Worm (Caenorhabditis elegans): ENCODE data around the gene T16G12.13.
A peak's percentile ranks its signal among the peaks of the same experiment; 100 is the strongest.

The T16G12.13 gene

ce11 chrIII:10056033-10056432, 4.6 kb upstream of the T16G12.13 start, which contains the start of gene T16G12.10:
Gene T16G12.10, minus strand, starts transcription at chrIII:10056133.
- TF ChIP-seq tbx-7 (tag; optimal IDR thresholded peaks at IDR 0.05) (no peak), ceh-18 (tag; optimal IDR thresholded peaks at IDR 0.05) (no peak)

DNA sequence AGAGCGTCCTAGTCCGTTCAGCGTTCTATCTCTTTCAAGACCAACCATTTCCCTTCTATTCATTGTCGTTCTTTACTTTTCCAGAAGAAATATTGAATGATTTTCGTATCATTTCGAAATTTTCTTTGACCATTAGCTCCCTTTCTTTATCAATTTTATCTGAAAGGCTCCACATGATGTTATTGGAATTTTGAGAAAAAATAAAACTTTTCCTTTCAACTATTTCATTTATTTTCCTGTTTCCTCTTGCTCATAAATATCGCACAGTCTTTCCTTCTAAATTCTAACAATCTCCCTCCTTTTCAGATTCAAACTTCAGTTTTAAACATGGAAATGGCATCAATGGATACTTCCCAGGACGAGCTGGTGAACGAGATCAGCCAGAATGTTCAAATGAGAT, 3.1 kb upstream of the T16G12.13 start, which contains the start of gene T16G12.4:
T16G12.4 (plus strand) TSS at position 301 of the 400 bp plus-strand sequence.
- TF ChIP-seq ttx-3 (tag; optimal IDR thresholded peaks at IDR 0.05) (no peak), dmd-4 (tag; optimal IDR thresholded peaks at IDR 0.05; ENCODE audit: borderline replicate concordance) (no peak), T23F11.4 (GFP tag; optimal IDR thresholded peaks at IDR 0.05) (no peak), pha-4 (tag; optimal IDR thresholded peaks at IDR 0.05) (no peak), madf-2 (tag; optimal IDR thresholded peaks at IDR 0.05) (no peak), nhr-11 (tag; optimal IDR thresholded peaks at IDR 0.05) (no peak), sox-4 (tag; optimal IDR thresholded peaks at IDR 0.05) (no peak), pha-2 (tag; optimal IDR thresholded peaks at IDR 0.05) (no peak), pros-1 (tag; optimal IDR thresholded peaks at IDR 0.05) (no peak), lin-11 (tag; optimal IDR thresholded peaks at IDR 0.05) (no peak), tbx-7 (tag; optimal IDR thresholded peaks at IDR 0.05) (no peak), pag-3 (tag; optimal IDR thresholded peaks at IDR 0.05; ENCODE audit: borderline replicate concordance) (no peak), unc-3 (GFP tag; conservative IDR thresholded peaks at IDR 0.05) (no peak), unc-3 (tag; optimal IDR thresholded peaks at IDR 0.05) (no peak), nhr-232 (tag; optimal IDR thresholded peaks at IDR 0.05) (no peak), ceh-45 (GFP tag; IDR thresholded peaks at IDR 0.05) (no peak)

DNA sequence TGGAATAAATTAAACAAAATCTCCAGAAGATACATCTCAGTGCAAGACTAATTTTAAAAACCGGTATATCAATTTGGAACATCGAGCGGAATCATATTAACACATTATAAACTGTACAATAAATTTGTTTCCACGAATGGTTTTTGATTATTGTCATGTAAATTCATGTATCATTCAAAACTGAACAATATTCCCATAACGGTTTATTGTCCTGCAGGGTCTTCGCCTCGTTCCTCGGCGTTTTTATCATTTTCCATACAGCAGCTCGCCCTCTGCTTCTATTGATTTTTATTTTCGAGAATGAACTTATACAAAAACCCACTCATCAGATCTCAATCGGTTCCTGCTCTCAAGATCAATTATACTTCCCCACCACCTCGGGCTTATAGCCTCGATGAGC, 1.7 kb upstream of the T16G12.13 start, which contains the start of gene T16G12.8:
T16G12.8 (plus strand) TSS at position 301 of the 400 bp plus-strand sequence.
- TF ChIP-seq fkh-6 (tag; optimal IDR thresholded peaks at IDR 0.05), result no peak
- TF ChIP-seq ztf-16 (tag; optimal IDR thresholded peaks at IDR 0.05), result no peak
- no peak for TF ChIP-seq pag-3 (tag; optimal IDR thresholded peaks at IDR 0.05; ENCODE audit: borderline replicate concordance)
- TF ChIP-seq pat-9 (tag; optimal IDR thresholded peaks at IDR 0.05), result no peak
- no peak for TF ChIP-seq pax-1 (tag; optimal IDR thresholded peaks at IDR 0.05)
- no peak for TF ChIP-seq Y22D7AL.16 (tag; optimal IDR thresholded peaks at IDR 0.05)
- no peak for TF ChIP-seq C38D4.7 (GFP tag; optimal IDR thresholded peaks at IDR 0.05)
- TF ChIP-seq ceh-2 (tag; optimal IDR thresholded peaks at IDR 0.05), result no peak
- TF ChIP-seq ets-4 (tag; optimal IDR thresholded peaks at IDR 0.05), result no peak
- TF ChIP-seq syd-9 (tag; optimal IDR thresholded peaks at IDR 0.05), result no peak
- TF ChIP-seq ceh-14 (tag; optimal IDR thresholded peaks at IDR 0.05), result no peak

DNA sequence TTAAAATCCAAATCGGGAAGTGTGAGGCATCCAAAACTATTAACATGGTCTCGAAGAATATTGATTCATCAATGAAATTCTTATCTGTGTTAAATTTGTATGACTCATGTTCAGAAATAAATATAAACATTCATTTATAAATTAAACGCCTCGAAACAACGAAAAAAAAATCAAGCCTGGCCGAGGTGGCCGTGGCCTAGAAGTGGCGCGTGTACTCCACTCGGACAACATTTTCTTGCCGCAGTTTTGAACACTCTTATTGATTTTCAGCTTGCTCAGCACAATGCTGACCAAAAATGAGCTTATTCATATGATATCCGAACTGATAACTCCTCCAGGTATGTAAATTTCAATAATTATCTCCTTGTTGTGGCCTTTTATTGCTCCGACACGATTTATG, 3.5 kb downstream of the T16G12.13 start, which contains the start of gene ekl-6:
ekl-6 (plus strand) TSS at position 265 of the 400 bp plus-strand sequence.
- TF ChIP-seq ceh-24 (tag; optimal IDR thresholded peaks at IDR 0.05) (no peak), fkh-6 (tag; optimal IDR thresholded peaks at IDR 0.05) (no peak), elt-2 (tag; optimal IDR thresholded peaks at IDR 0.05) (peak; percentile 53), hlh-13 (GFP tag; optimal IDR thresholded peaks at IDR 0.05) (no peak), ceh-30 (tag; optimal IDR thresholded peaks at IDR 0.05) (no peak), rnt-1 (tag; optimal IDR thresholded peaks at IDR 0.05) (peak; percentile 15), T23F11.4 (GFP tag; optimal IDR thresholded peaks at IDR 0.05) (no peak), ets-4 (tag; optimal IDR thresholded peaks at IDR 0.05) (peak; percentile 74), ref-2 (tag; optimal IDR thresholded peaks at IDR 0.05) (peak; percentile 76), ceh-34 (tag; optimal IDR thresholded peaks at IDR 0.05) (no peak), ceh-31 (tag; optimal IDR thresholded peaks at IDR 0.05) (peak; percentile 85), ceh-18 (tag; optimal IDR thresholded peaks at IDR 0.05) (no peak), C08G9.2 (tag; optimal IDR thresholded peaks at IDR 0.05) (peak; percentile 84), mec-3 (tag; optimal IDR thresholded peaks at IDR 0.05; ENCODE audit: borderline replicate concordance) (peak; percentile 35), pha-2 (tag; optimal IDR thresholded peaks at IDR 0.05) (no peak), lim-6 (tag; optimal IDR thresholded peaks at IDR 0.05) (no peak), pag-3 (tag; optimal IDR thresholded peaks at IDR 0.05; ENCODE audit: borderline replicate concordance) (no peak), Y22D7AL.16 (tag; optimal IDR thresholded peaks at IDR 0.05) (no peak), fax-1 (tag; optimal IDR thresholded peaks at IDR 0.05) (peak; percentile 11), F13H6.1 (tag; optimal IDR thresholded peaks at IDR 0.05) (peak; percentile 40), elt-4 (tag; optimal IDR thresholded peaks at IDR 0.05) (no peak), unc-86 (tag; optimal IDR thresholded peaks at IDR 0.05) (peak; percentile 14), unc-55 (GFP tag; optimal IDR thresholded peaks at IDR 0.05) (no peak), ceh-14 (tag; optimal IDR thresholded peaks at IDR 0.05) (peak; percentile 21), tbx-7 (tag; optimal IDR thresholded peaks at IDR 0.05) (peak; percentile 83), pqm-1 (tag; optimal IDR thresholded peaks at IDR 0.05) (no peak), ttx-3 (tag; optimal IDR thresholded peaks at IDR 0.05) (no peak), sdc-2 (tag; optimal IDR thresholded peaks at IDR 0.05) (peak; percentile 16), zip-5 (tag; optimal IDR thresholded peaks at IDR 0.05) (peak; percentile 79), ceh-48 (tag; optimal IDR thresholded peaks at IDR 0.05) (peak; percentile 42)

Measured in whole organism, late embryonic.